Fruit fly (Drosophila melanogaster): Measurements from ENCODE around the gene CG15546.

CG15546 gene

DNA sequence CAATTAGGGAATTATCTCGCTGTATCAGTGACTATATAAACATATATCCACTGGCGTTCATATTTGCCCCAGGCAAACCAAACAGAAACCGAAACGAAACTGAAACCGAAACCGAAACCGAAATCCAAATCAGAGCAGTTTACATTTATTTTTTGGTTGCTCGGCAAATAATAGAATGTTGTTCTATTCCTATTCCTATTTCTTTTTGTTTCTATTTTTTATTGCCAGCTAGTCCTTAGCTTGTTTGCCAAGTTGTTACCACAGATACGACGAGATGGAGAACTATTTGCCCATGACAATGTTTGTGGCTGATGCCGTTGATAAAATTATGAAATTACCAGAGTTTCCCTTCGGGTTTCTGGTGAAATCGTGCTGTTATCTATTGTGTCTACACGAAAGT is 42.9 kb upstream of the CG15546 start (continued):
- TF ChIP-seq NFAT (GFP tag; IDR thresholded peaks at IDR 0.05) (no peak), Max (GFP tag; optimal IDR thresholded peaks at IDR 0.05) (no peak), CG12391 (tag; optimal IDR thresholded peaks at IDR 0.05) (peak; percentile 8), CG31224 (GFP tag; IDR thresholded peaks at IDR 0.05) (no peak), zen2 (GFP tag; IDR thresholded peaks at IDR 0.05; ENCODE audit: partially characterized antibody) (no peak), Usf (GFP tag; optimal IDR thresholded peaks at IDR 0.05) (no peak), MESR4 (GFP tag; optimal IDR thresholded peaks at IDR 0.05) (no peak), stc (GFP tag; IDR thresholded peaks at IDR 0.05) (no peak), CG2116 (GFP tag; optimal IDR thresholded peaks at IDR 0.05) (no peak), CG6813 (GFP tag; optimal IDR thresholded peaks at IDR 0.05) (peak; percentile 45), phol (tag; optimal IDR thresholded peaks at IDR 0.05) (no peak), Vsx1 (GFP tag; optimal IDR thresholded peaks at IDR 0.05) (peak; percentile 27), Opbp (GFP tag; IDR thresholded peaks at IDR 0.05; ENCODE audit: partially characterized antibody) (no peak), danr (GFP tag; IDR thresholded peaks at IDR 0.05) (no peak), CG11560 (tag; IDR thresholded peaks at IDR 0.05) (no peak), CkIIα-i1 (GFP tag; IDR thresholded peaks at IDR 0.05) (no peak), Rx (GFP tag; IDR thresholded peaks at IDR 0.05) (no peak), MTF-1 (GFP tag; optimal IDR thresholded peaks at IDR 0.05; ENCODE audit: borderline replicate concordance) (no peak), lola (GFP tag; optimal IDR thresholded peaks at IDR 0.05) (peak in 1 of 3 experiments; percentile 56), Sox102F (GFP tag; optimal IDR thresholded peaks at IDR 0.05) (peak; percentile 26), Ets65A (GFP tag) (no peak), salm (tag; optimal IDR thresholded peaks at IDR 0.05) (peak; percentile 2), br (optimal IDR thresholded peaks at IDR 0.05) (no peak), cato (GFP tag; optimal IDR thresholded peaks at IDR 0.05; ENCODE audit: borderline replicate concordance) (no peak), ham (GFP tag; IDR thresholded peaks at IDR 0.05) (no peak), dysf (GFP tag; IDR thresholded peaks at IDR 0.05) (no peak), CG30403 (GFP tag; optimal IDR thresholded peaks at IDR 0.05) (no peak), Fer3 (tag; optimal IDR thresholded peaks at IDR 0.05) (peak; percentile 2), pnt (GFP tag; optimal IDR thresholded peaks at IDR 0.05) (no peak), Dad (GFP tag; optimal IDR thresholded peaks at IDR 0.05) (no peak), pzg (GFP tag; optimal IDR thresholded peaks at IDR 0.05) (no peak), sr (GFP tag; IDR thresholded peaks at IDR 0.05) (no peak), CG16813 (GFP tag; IDR thresholded peaks at IDR 0.05; ENCODE audit: partially characterized antibody) (no peak), Dp (GFP tag; optimal IDR thresholded peaks at IDR 0.05) (no peak), wdn (GFP tag; IDR thresholded peaks at IDR 0.05) (no peak), CG16779 (GFP tag; IDR thresholded peaks at IDR 0.05) (no peak), CG15073 (GFP tag; optimal IDR thresholded peaks at IDR 0.05) (no peak), oc (tag; optimal IDR thresholded peaks at IDR 0.05) (no peak), hbn (GFP tag; IDR thresholded peaks at IDR 0.05; ENCODE audit: partially characterized antibody) (no peak), CG7271 (tag; optimal IDR thresholded peaks at IDR 0.05) (peak; percentile 42), bbx (GFP tag; IDR thresholded peaks at IDR 0.05; ENCODE audit: partially characterized antibody) (no peak), Hey (tag; optimal IDR thresholded peaks at IDR 0.05) (no peak), CG17612 (GFP tag; IDR thresholded peaks at IDR 0.05) (no peak), CG30431 (GFP tag; optimal IDR thresholded peaks at IDR 0.05) (no peak), Stat92E (GFP tag; optimal IDR thresholded peaks at IDR 0.05) (no peak), Hmr (GFP tag; optimal IDR thresholded peaks at IDR 0.05) (peak; percentile 10), Ssrp (tag; optimal IDR thresholded peaks at IDR 0.05) (no peak), nerfin-2 (GFP tag; IDR thresholded peaks at IDR 0.05; ENCODE audit: partially characterized antibody) (no peak), YL-1 (GFP tag; optimal IDR thresholded peaks at IDR 0.05) (no peak), ERR (GFP tag; optimal IDR thresholded peaks at IDR 0.05) (no peak), Blimp-1 (GFP tag; optimal IDR thresholded peaks at IDR 0.05) (peak; percentile 4)
